Worm (Caenorhabditis elegans) whole organism, L3 larva: ENCODE results near the gene eif-3.L.

Source experiments
- ZK546.5 ChIP-seq: sonication (generic microtip); optimal IDR thresholded peaks from 2 replicates; lab custom pipeline; 2017; ENCODE audit warnings: missing biosample characterization, missing genetic modification characterization
- mdl-1 ChIP-seq: fragments of 150-350 bp; optimal IDR thresholded peaks from 2 replicates; lab custom pipeline; 2014; ENCODE audit warnings: missing biosample characterization, missing genetic modification characterization
- pqm-1 ChIP-seq: fragments of 150-350 bp; optimal IDR thresholded peaks from 2 replicates; lab custom pipeline; 2017; ENCODE audit warnings: missing biosample characterization, missing genetic modification characterization, inconsistent platforms

DNA sequence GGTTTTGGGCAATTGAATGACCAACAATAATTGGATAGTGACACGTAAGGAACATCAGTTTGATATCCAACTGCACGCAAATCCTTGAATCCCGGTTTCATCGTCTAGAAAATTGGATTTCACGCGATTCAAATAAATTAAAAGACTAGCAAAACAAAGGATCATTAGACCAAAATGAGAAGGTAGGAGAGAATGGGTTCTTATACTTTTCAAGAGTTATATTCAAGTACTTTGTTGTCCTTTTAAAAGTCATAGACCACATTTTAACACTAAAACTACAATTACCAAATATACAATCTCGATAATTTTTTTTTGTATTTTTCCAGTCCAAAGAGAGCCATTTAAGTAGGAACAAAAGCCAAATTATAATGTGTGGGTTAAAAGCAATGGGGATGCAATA, 40.0 kb downstream of the eif-3.L start, which contains the start of gene T25E4.2:
- TF ChIP-seq pqm-1 (tag; lab: Kevin White, UChicago) (no peak), mdl-1 (tag; lab: Kevin White, UChicago) (no peak), ZK546.5 (tag; lab: Kevin White, UChicago) (no peak)
